Worm (Caenorhabditis elegans) whole organism, L2 larva: ENCODE measurements around the gene str-115.
A peak's percentile ranks its signal among the peaks of the same experiment; 100 is the strongest.

ENCODE experiments used
- R02D3.7 ChIP-seq: fragments of 150-350 bp; optimal IDR thresholded peaks from 2 replicates; lab custom pipeline; 2014; ENCODE audit warnings: missing biosample characterization, missing genetic modification characterization
- ZK546.5 ChIP-seq: sonication (generic microtip); optimal IDR thresholded peaks from 2 replicates; lab custom pipeline; 2017; ENCODE audit warnings: missing biosample characterization, missing genetic modification characterization
- mbf-1 ChIP-seq: sonication (generic microtip); optimal IDR thresholded peaks from 2 replicates; lab custom pipeline; 2017; ENCODE audit warnings: missing biosample characterization, missing genetic modification characterization
- nhr-77 ChIP-seq: fragments of 150-350 bp; optimal IDR thresholded peaks from 2 replicates; lab custom pipeline; 2014; ENCODE audit warnings: missing biosample characterization, missing genetic modification characterization
- skn-1 ChIP-seq: sonication (generic microtip); optimal IDR thresholded peaks from 2 replicates; lab custom pipeline; 2017; ENCODE audit warnings: missing biosample characterization, missing genetic modification characterization

- TF ChIP-seq nhr-77, result no peak
- TF ChIP-seq mbf-1 (tag; lab: Kevin White, UChicago), result no peak
- TF ChIP-seq ZK546.5 (tag; lab: Kevin White, UChicago), result no peak
- TF ChIP-seq R02D3.7 (tag; lab: Kevin White, UChicago), result peak; percentile 89
- no peak for TF ChIP-seq skn-1
Observed at ce11 chrV:11239187-11239725, 29.6 kb upstream of the str-115 start, which contains the start of the genes dvc-1 and ima-1.
